Fruit fly (Drosophila melanogaster) Kc167 (cell line): ENCODE data around the gene CG32576.

ENCODE experiments used
- Myc ChIP-seq: fragments of >200 bp; optimal IDR thresholded peaks from 2 replicates; lab custom pipeline; 2017; ENCODE audit warnings: missing external identifiers
- Sin3A ChIP-seq: fragments of >200 bp; optimal IDR thresholded peaks from 2 replicates; lab custom pipeline; 2018; ENCODE audit warnings: missing external identifiers
- h ChIP-seq: fragments of >200 bp; optimal IDR thresholded peaks from 3 replicates; lab custom pipeline; 2018; ENCODE audit warnings: missing external identifiers
- insv ChIP-seq: fragments of >200 bp; optimal IDR thresholded peaks from 3 replicates; lab custom pipeline; 2018; ENCODE audit warnings: missing external identifiers
- psq ChIP-seq: fragments of >200 bp; optimal IDR thresholded peaks from 2 replicates; lab custom pipeline; 2017; ENCODE audit warnings: missing external identifiers
- ttk ChIP-seq: sonication (Bioruptor generic); optimal IDR thresholded peaks from 2 replicates; lab custom pipeline; 2017; ENCODE audit warnings: missing external identifiers

The CG32576 gene

DNA sequence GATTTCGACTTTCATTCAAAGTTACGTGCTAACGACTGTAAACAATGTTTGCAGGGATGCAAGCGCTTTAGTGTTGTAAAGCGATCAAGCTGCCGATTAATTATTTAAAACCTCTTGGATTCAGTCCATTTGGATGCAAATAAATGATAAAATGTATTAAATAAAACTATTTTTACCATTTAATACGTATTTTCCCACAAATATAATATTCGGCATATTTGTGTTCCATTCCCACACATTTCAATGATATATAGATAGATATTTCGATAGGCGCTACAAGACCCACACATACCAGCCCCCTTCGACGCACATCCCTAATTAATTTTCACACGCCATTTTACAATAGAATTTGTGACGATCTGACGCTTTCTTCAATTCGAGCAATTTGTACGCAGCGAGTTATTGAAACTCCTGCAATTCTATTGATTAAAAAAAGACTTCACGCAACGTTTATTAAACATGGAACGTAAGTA lies at the start of gene CG32576, which contains the start of gene caz:
Gene CG32576, minus strand, starts transcription at position 42 of the 473 bp plus-strand sequence.
Gene caz, plus strand, starts transcription at position 319 of the 473 bp plus-strand sequence.
- TF ChIP-seq h (no peak), psq (lab: Kevin White, UChicago) (no peak), Sin3A (lab: Kevin White, UChicago) (no peak), Myc (lab: Kevin White, UChicago) (no peak), ttk (no peak)

DNA sequence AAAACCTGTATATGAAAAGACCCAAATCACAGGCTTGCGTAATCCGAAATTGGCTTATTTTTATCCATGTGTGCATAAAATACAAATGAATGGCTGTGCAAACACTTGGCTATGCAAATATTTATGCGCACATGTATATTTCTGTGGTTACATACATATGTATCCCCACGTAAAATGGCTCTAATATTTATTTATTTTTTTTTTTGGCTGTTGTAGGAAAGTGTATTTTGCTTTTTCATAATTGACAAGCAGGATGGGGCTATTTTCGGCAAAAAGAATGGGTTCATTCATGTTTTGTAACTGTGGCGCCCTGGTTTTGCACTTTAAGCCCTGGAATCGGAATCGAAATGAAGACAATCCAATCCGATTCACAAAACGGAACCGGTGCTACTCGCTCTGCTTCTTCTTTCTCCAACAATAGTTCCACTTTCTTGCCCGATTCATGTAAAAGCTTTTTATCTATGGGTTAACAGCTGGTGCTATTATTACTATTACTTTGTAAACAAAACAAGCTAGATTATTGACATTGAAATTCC lies 46.8 kb upstream of the CG32576 start:
- TF ChIP-seq h (no peak), psq (lab: Kevin White, UChicago) (no peak), ttk (no peak), insv (lab: Kevin White, UChicago) (no peak), Myc (lab: Kevin White, UChicago) (no peak), Sin3A (lab: Kevin White, UChicago) (no peak)

DNA sequence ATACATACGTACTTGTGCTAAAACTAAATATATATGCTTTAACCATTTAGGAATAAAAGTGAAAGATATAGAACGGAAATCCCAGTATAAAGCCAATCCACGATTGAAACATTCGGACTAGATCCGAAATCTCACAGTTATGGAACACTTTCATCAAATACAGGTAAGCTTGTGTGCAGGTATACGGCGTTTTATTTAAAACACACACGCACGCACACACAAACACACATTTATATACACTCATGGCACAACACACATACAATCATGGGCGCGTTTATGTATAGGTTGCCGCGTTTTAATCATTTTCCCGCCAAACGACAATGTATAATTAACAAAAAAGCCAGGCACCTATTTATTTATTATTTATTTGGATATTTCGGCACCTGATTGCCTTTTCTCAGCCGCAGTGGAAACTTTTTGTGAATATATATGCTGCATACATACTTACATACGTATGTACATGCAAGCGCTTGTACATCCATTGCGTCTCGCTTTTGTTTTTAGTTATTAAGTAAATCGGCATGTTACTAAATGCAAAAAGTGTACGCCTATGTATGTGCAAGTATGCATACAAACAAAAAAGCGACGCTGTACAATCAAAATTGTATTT lies 46.0 kb upstream of the CG32576 start:
- TF ChIP-seq Myc (lab: Kevin White, UChicago) (no peak), Sin3A (lab: Kevin White, UChicago) (no peak), insv (lab: Kevin White, UChicago) (no peak), ttk (no peak), h (no peak), psq (lab: Kevin White, UChicago) (no peak)

- TF ChIP-seq psq (lab: Kevin White, UChicago) = no peak
- TF ChIP-seq h = no peak
- no peak for TF ChIP-seq insv (lab: Kevin White, UChicago)
- no peak for TF ChIP-seq Sin3A (lab: Kevin White, UChicago)
- TF ChIP-seq ttk = no peak
- TF ChIP-seq Myc (lab: Kevin White, UChicago) = no peak
Measured at dm6 chrX:16333434-16334141, 45.3 kb upstream of the CG32576 start, which contains the start of the genes CG9921 and Dsp1. Gene CG9921, minus strand, starts transcription at chrX:16333600. Gene Dsp1, plus strand, starts transcription at chrX:16333612.

dm6 chrX:16332615-16333288 lies 44.4 kb upstream of the CG32576 start:
- TF ChIP-seq h = no peak

- TF ChIP-seq insv (lab: Kevin White, UChicago) (no peak), ttk (no peak), psq (lab: Kevin White, UChicago) (no peak), Myc (lab: Kevin White, UChicago) (no peak), Sin3A (lab: Kevin White, UChicago) (no peak), h (no peak)
Measured at dm6 chrX:16331562-16332233, 43.4 kb upstream of the CG32576 start.

- TF ChIP-seq insv (lab: Kevin White, UChicago) (no peak), psq (lab: Kevin White, UChicago) (no peak), Sin3A (lab: Kevin White, UChicago) (no peak), ttk (no peak), h (no peak), Myc (lab: Kevin White, UChicago) (no peak)
Measured at dm6 chrX:16330659-16331058, 42.3 kb upstream of the CG32576 start, which contains the start of gene CG9919. Gene CG9919, minus strand, starts transcription at chrX:16330759.

DNA sequence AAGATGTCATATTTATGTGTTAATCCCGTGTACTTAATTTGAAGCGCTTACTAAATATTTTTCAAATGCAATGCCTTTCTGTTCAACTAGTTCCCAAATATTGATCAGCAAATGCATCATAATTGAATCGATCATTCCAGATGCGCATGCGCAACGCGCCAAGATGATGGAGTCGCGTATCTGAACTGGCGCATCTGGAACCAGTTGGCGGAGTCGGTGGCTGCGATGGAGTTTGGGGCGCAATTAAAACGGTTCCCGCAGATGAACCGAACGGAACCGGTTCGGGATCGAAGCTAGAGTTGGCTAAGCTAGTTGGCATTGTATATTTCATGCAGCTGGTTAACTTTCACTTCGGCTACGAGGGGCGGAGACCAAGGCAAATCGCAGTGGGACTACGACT lies 37.1 kb upstream of the CG32576 start, which contains the start of gene CalpC:
Gene CalpC, plus strand, starts transcription at position 292 of the 400 bp plus-strand sequence.
- TF ChIP-seq psq (lab: Kevin White, UChicago) (no peak), h (no peak), Myc (lab: Kevin White, UChicago) (no peak), ttk (no peak), insv (lab: Kevin White, UChicago) (no peak), Sin3A (lab: Kevin White, UChicago) (no peak)

dm6 chrX:16323536-16323935 lies 35.2 kb upstream of the CG32576 start:
- TF ChIP-seq h (no peak), ttk (no peak), Myc (lab: Kevin White, UChicago) (no peak)

DNA sequence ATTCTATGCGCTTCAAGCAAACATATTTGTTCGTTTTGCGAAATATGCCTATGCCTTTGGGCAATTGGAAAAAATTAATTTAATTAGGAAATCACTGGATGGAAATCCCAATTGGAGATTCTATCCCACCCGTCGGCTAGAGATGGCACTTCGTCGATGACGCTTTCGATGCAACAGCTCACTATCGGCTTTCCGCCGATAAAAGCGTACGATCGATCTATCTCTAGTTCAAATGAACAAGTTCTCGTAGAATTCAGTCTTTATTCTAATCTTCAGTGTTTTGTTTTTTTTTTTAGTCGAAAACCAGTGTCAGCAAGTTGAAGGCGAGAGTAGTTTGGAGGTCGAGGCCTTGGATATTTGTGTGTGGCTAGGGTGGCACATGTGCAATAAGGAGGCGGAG lies 34.7 kb upstream of the CG32576 start, which contains the start of the genes CG9917 and CG32579:
Gene CG9917, minus strand, starts transcription at position 169 of the 400 bp plus-strand sequence.
Gene CG32579, plus strand, starts transcription at position 224 of the 400 bp plus-strand sequence.
- TF ChIP-seq Sin3A (lab: Kevin White, UChicago) (no peak), insv (lab: Kevin White, UChicago) (no peak), Myc (lab: Kevin White, UChicago) (no peak), ttk (no peak), h (no peak), psq (lab: Kevin White, UChicago) (no peak)

- TF ChIP-seq h (no peak), psq (lab: Kevin White, UChicago) (no peak), Myc (lab: Kevin White, UChicago) (no peak), insv (lab: Kevin White, UChicago) (no peak), Sin3A (lab: Kevin White, UChicago) (no peak), ttk (no peak)
Measured at dm6 chrX:16321037-16321436, 32.7 kb upstream of the CG32576 start.
